Worm (Caenorhabditis elegans) whole organism, L2 larva: ENCODE results near the gene C27C12.3.

Experiments used
- ama-1 ChIP-seq: fragments of 150-350 bp; optimal IDR thresholded peaks from 2 replicates; lab custom pipeline; 2018; ENCODE audit warnings: inconsistent platforms
- ceh-16 ChIP-seq: fragments of 150-350 bp; optimal IDR thresholded peaks from 2 replicates; lab custom pipeline; 2014; ENCODE audit warnings: missing biosample characterization, missing genetic modification characterization
- fos-1 ChIP-seq: fragments of 150-350 bp; optimal IDR thresholded peaks from 2 replicates; lab custom pipeline; 2014; ENCODE audit warnings: missing biosample characterization, missing genetic modification characterization
- lin-13 ChIP-seq: fragments of 150-350 bp; optimal IDR thresholded peaks from 2 replicates; lab custom pipeline; 2014; ENCODE audit warnings: missing biosample characterization, missing genetic modification reagents, missing genetic modification characterization
- nhr-10 ChIP-seq: sonication (generic microtip); optimal IDR thresholded peaks from 2 replicates; lab custom pipeline; 2017; ENCODE audit warnings: missing biosample characterization, missing genetic modification characterization
- nhr-11 ChIP-seq: fragments of 150-350 bp; optimal IDR thresholded peaks from 2 replicates; lab custom pipeline; 2014; ENCODE audit warnings: missing biosample characterization, missing genetic modification characterization
- nhr-25 ChIP-seq: fragments of 150-350 bp; sonication (generic microtip); optimal IDR thresholded peaks from 3 replicates; lab custom pipeline; 2014; ENCODE audit warnings: missing biosample characterization, missing genetic modification characterization
- unc-39 ChIP-seq: fragments of 150-350 bp; optimal IDR thresholded peaks from 2 replicates; lab custom pipeline; 2014; ENCODE audit warnings: missing biosample characterization, missing genetic modification characterization
- unc-62 ChIP-seq: fragments of 150-350 bp; optimal IDR thresholded peaks from 2 replicates; lab custom pipeline; 2014; ENCODE audit warnings: missing biosample characterization, missing genetic modification reagents, missing genetic modification characterization
- ztf-11 ChIP-seq: sonication (generic microtip); optimal IDR thresholded peaks from 2 replicates; lab custom pipeline; 2017; ENCODE audit warnings: missing biosample characterization, missing genetic modification characterization

DNA sequence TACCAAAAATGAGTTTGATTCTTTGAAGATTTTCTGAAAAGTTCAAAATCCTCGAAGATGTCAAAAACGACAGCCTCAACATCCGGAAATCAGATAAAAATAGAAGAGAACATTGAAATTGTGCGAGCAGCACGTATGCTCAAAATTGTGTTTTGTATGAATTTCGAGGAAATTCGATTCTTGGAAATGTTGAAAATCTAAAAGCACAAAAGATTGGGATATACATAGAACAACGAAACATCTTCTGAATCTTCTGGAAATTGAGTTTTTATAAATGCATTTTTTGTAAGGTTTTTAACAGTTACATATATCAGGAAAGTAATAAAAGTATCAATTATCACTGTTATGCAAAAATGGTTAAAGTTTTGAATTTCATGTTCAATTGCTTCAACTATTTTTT is 45.0 kb upstream of the C27C12.3 start:
- TF ChIP-seq ceh-16 (no peak), lin-13 (GFP tag; lab: Kevin White, UChicago) (no peak), nhr-11 (tag; lab: Kevin White, UChicago) (no peak), ama-1 (lab: Kevin White, UChicago) (no peak), unc-62 (no peak), unc-39 (tag; lab: Kevin White, UChicago) (no peak), nhr-10 (tag; lab: Kevin White, UChicago) (no peak), nhr-25 (tag; lab: Kevin White, UChicago) (no peak), ztf-11 (tag; lab: Kevin White, UChicago) (no peak), fos-1 (tag; lab: Kevin White, UChicago) (no peak)
